Fruit fly (Drosophila melanogaster): ENCODE results near the gene spas.

spas gene

dm6 chr3R:24051459-24052165 is 13.6 kb downstream of the spas start:
- TF ChIP-seq CG34406 (GFP tag; optimal IDR thresholded peaks at IDR 0.05) = no peak
- TF ChIP-seq Eip78C (GFP tag) = no peak
- TF ChIP-seq cyc (GFP tag; optimal IDR thresholded peaks at IDR 0.05) = no peak
- no peak for TF ChIP-seq CG11762 (GFP tag; optimal IDR thresholded peaks at IDR 0.05; ENCODE audit: insufficient read depth)
- TF ChIP-seq CG6276 (GFP tag; optimal IDR thresholded peaks at IDR 0.05) = no peak
- no peak for TF ChIP-seq CG32006 (GFP tag; optimal IDR thresholded peaks at IDR 0.05)
- TF ChIP-seq Gug (GFP tag; IDR thresholded peaks at IDR 0.05) = no peak
- no peak for TF ChIP-seq Sox15 (GFP tag; optimal IDR thresholded peaks at IDR 0.05)
- no peak for TF ChIP-seq CG11294 (GFP tag; IDR thresholded peaks at IDR 0.05)
- TF ChIP-seq CG8119 (GFP tag; IDR thresholded peaks at IDR 0.05) = 0 out of 3 replicates have a peak, but pooled peaks have one; percentile 21
- no peak for TF ChIP-seq CG3032 (tag; optimal IDR thresholded peaks at IDR 0.05)
- no peak for TF ChIP-seq topi (GFP tag; optimal IDR thresholded peaks at IDR 0.05)
- TF ChIP-seq Blimp-1 (GFP tag; optimal IDR thresholded peaks at IDR 0.05) = no peak
- TF ChIP-seq CG6808 (GFP tag; optimal IDR thresholded peaks at IDR 0.05) = peak; percentile 65
- TF ChIP-seq CG10669 (GFP tag; optimal IDR thresholded peaks at IDR 0.05) = no peak
- TF ChIP-seq salr (GFP tag; optimal IDR thresholded peaks at IDR 0.05) = no peak
- no peak for TF ChIP-seq OdsH (GFP tag; optimal IDR thresholded peaks at IDR 0.05)
- TF ChIP-seq CG6163 (GFP tag; IDR thresholded peaks at IDR 0.05) = peak; percentile 52; the same call in 2 of the 3 replicates
- TF ChIP-seq esn (GFP tag; optimal IDR thresholded peaks at IDR 0.05) = no peak
- no peak for TF ChIP-seq spab (GFP tag; optimal IDR thresholded peaks at IDR 0.05)
- no peak for TF ChIP-seq CG16779 (tag; optimal IDR thresholded peaks at IDR 0.05)
- TF ChIP-seq ss (GFP tag; optimal IDR thresholded peaks at IDR 0.05) = peak in 1 of 2 experiments; percentile 47
- no peak for TF ChIP-seq Met (GFP tag; optimal IDR thresholded peaks at IDR 0.05)
- TF ChIP-seq eg (GFP tag; IDR thresholded peaks at IDR 0.05) = peak; percentile 36; the same call in 1 of the 3 replicates
- no peak for TF ChIP-seq CG4318 (GFP tag; optimal IDR thresholded peaks at IDR 0.05)
- TF ChIP-seq CG9139 (GFP tag; optimal IDR thresholded peaks at IDR 0.05) = no peak
- TF ChIP-seq pdm3 (GFP tag; optimal IDR thresholded peaks at IDR 0.05) = no peak
- TF ChIP-seq net (GFP tag; optimal IDR thresholded peaks at IDR 0.05) = no peak
- TF ChIP-seq dsx (GFP tag; optimal IDR thresholded peaks at IDR 0.05; ENCODE audit: poor library complexity, severe bottlenecking) = peak; percentile 77
- no peak for TF ChIP-seq CG1621 (tag; optimal IDR thresholded peaks at IDR 0.05)
- peak; percentile 88 for TF ChIP-seq svp (GFP tag)
- no peak for TF ChIP-seq Ets96B (tag; optimal IDR thresholded peaks at IDR 0.05)
- no peak for TF ChIP-seq lz (GFP tag; optimal IDR thresholded peaks at IDR 0.05)
- peak; percentile 22 for TF ChIP-seq vri (GFP tag; optimal IDR thresholded peaks at IDR 0.05)
- peak; percentile 24 for TF ChIP-seq fkh (GFP tag; optimal IDR thresholded peaks at IDR 0.05)
- no peak for TF ChIP-seq CG7368 (GFP tag; optimal IDR thresholded peaks at IDR 0.05)
- TF ChIP-seq Hr4 (GFP tag; optimal IDR thresholded peaks at IDR 0.05) = no peak
- no peak for TF ChIP-seq Hr38 (GFP tag; optimal IDR thresholded peaks at IDR 0.05)
- TF ChIP-seq CG6854 (GFP tag; optimal IDR thresholded peaks at IDR 0.05) = no peak

DNA sequence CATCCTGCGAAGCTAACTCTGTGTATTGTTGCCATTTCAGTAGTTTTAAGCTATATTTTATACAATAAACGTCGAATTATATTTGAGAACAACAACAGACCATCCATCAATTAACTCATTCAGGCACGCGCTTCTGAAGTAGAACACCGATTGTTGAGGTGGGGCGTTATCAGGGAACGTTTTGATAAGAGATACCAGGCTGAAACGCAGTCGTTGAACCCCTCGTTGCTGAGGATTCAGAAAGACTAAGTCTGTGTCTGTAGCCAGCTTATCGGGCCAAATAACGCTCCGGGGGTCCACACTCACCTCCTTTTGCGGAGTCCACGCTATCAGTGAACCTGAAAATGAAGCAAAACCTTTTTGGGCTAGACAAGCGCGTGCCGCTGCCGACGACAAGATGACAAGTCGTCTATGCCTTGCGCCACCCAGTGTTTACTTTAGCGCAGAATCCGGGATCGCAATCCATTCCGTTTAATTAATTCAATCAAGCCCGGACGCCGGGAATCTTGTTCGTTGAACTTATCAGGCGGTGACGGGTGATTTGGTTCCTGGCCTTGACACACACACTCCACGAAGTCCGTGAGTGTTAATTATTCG is 15.6 kb downstream of the spas start:
- peak; percentile 55 for TF ChIP-seq vri (GFP tag; optimal IDR thresholded peaks at IDR 0.05)
- peak; percentile 99 for TF ChIP-seq svp (GFP tag)
- TF ChIP-seq Eip93F (GFP tag; optimal IDR thresholded peaks at IDR 0.05) = peak; percentile 55
- TF ChIP-seq Ets21C (GFP tag; optimal IDR thresholded peaks at IDR 0.05) = no peak
- no peak for TF ChIP-seq CG11902 (GFP tag; optimal IDR thresholded peaks at IDR 0.05)
